Worm (Caenorhabditis elegans): ENCODE measurements around the gene srb-6.

srb-6 gene

DNA sequence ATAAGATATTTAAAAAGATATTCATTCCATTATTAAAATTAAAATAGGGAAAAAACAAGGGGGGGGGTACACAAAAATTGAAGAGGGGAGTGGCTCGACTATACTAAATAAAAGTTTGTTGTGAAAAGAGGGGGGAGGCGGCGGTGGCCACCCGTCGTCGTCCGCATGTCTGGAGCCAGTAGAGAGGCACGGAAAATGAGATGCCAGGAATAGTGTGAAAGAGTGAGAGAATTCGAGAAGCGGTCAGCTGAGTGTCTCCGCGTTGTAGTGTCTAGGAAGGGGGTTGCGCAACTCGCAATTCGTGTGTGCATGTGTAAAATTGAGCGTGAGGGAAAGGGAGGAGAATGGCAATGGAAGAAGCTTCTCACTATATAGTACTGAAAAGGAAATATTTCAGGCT, 7.6 kb downstream of the srb-6 start (continued):
- peak; percentile 69 for TF ChIP-seq tbx-2 (tag; optimal IDR thresholded peaks at IDR 0.05)
- TF ChIP-seq lin-11 (tag; optimal IDR thresholded peaks at IDR 0.05) = no peak
- TF ChIP-seq unc-3 (GFP tag; conservative IDR thresholded peaks at IDR 0.05) = no peak
- no peak for TF ChIP-seq unc-3 (tag; optimal IDR thresholded peaks at IDR 0.05)
- TF ChIP-seq ahr-1 (tag; optimal IDR thresholded peaks at IDR 0.05) = no peak
- TF ChIP-seq C38D4.7 (GFP tag; optimal IDR thresholded peaks at IDR 0.05) = no peak
- TF ChIP-seq ceh-18 (tag; optimal IDR thresholded peaks at IDR 0.05) = peak; percentile 31
- TF ChIP-seq odd-2 (tag; optimal IDR thresholded peaks at IDR 0.05) = no peak
- no peak for TF ChIP-seq nhr-11 (tag; optimal IDR thresholded peaks at IDR 0.05)
- TF ChIP-seq hlh-15 (tag; optimal IDR thresholded peaks at IDR 0.05) = no peak
- peak; percentile 61 for TF ChIP-seq ceh-34 (tag; optimal IDR thresholded peaks at IDR 0.05)
- TF ChIP-seq C08G9.2 (tag; optimal IDR thresholded peaks at IDR 0.05) = no peak
- no peak for TF ChIP-seq pat-9 (tag; optimal IDR thresholded peaks at IDR 0.05)
- TF ChIP-seq K02D7.2 (tag; optimal IDR thresholded peaks at IDR 0.05) = no peak
- no peak for TF ChIP-seq pha-2 (tag; optimal IDR thresholded peaks at IDR 0.05)
- peak; percentile 64 for TF ChIP-seq ref-2 (tag; optimal IDR thresholded peaks at IDR 0.05)
- TF ChIP-seq sdc-2 (tag; optimal IDR thresholded peaks at IDR 0.05) = no peak
- no peak for TF ChIP-seq pax-1 (tag; optimal IDR thresholded peaks at IDR 0.05)
- no peak for TF ChIP-seq eyg-1 (tag; optimal IDR thresholded peaks at IDR 0.05)
- no peak for TF ChIP-seq gmeb-2 (tag; optimal IDR thresholded peaks at IDR 0.05)
- TF ChIP-seq fkh-6 (tag; optimal IDR thresholded peaks at IDR 0.05) = peak; percentile 47

- TF ChIP-seq unc-55 (GFP tag; optimal IDR thresholded peaks at IDR 0.05) = peak; percentile 11
- no peak for TF ChIP-seq unc-86 (tag; optimal IDR thresholded peaks at IDR 0.05)
These were observed 8.4 kb downstream of the srb-6 start for ce11 chrII:10203067-10203466.

DNA sequence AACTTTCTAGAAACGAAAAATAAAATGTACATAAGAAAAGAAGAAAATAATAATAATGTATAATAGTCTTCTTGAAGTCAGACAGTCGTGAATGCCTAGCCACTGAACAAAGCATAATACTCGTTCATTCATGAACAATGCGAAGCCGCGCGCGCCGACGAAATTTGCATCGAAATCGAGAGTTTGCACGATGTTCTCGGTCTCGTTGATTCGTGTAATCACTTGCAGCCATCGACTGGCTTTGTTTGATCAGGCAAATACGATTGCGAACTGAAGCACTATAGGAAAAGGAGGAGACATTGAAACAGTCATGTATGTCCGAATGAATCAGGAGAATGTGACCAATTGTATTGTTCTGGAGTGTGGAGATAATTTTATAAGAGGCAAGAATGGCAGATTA, 9.1 kb downstream of the srb-6 start:
- TF ChIP-seq C08G9.2 (tag; optimal IDR thresholded peaks at IDR 0.05) (no peak), dve-1 (tag; optimal IDR thresholded peaks at IDR 0.05) (peak; percentile 12)

DNA sequence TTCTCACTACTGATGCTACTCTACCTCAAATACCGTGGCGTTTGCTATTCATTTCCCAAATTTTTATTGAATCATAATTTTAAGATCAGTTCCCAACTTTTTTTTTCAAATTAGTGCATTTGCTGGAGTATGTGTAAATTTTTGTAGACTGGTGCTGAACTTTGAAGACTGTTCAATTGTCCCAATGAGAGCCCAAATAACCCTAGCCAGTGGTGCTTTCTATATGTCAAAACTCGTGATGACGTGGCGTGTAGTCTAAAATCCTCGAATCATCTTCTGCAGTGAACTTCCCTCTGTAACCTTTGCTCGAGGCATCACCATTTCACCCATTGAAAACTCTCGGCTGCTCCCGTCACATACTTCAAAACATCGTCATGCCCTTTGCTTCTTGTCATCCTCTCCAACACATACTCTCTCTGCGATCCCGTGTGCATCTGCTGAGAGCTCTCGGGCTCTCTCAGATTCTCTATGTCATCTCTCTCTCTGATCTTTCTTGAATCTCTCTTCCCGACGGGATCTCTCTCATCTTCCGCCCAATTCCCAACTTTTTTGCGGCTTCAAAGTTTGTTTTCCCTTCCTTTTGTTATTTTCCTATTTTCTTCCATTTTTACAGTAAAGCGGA, 9.8 kb downstream of the srb-6 start:
- no peak for TF ChIP-seq tbx-7 (tag; optimal IDR thresholded peaks at IDR 0.05)
- TF ChIP-seq sdc-2 (tag; optimal IDR thresholded peaks at IDR 0.05) = no peak
- no peak for TF ChIP-seq odd-2 (tag; optimal IDR thresholded peaks at IDR 0.05)
- no peak for TF ChIP-seq pat-9 (tag; optimal IDR thresholded peaks at IDR 0.05)
- no peak for TF ChIP-seq pha-2 (tag; optimal IDR thresholded peaks at IDR 0.05)
- no peak for TF ChIP-seq ceh-2 (tag; optimal IDR thresholded peaks at IDR 0.05)
- TF ChIP-seq rnt-1 (tag; optimal IDR thresholded peaks at IDR 0.05) = peak; percentile 32
- TF ChIP-seq nhr-232 (tag; optimal IDR thresholded peaks at IDR 0.05) = no peak
- TF ChIP-seq ceh-18 (tag; optimal IDR thresholded peaks at IDR 0.05) = peak; percentile 45
- TF ChIP-seq elt-2 (tag; optimal IDR thresholded peaks at IDR 0.05) = no peak
- peak; percentile 76 for TF ChIP-seq unc-55 (GFP tag; optimal IDR thresholded peaks at IDR 0.05)
- no peak for TF ChIP-seq hlh-8 (tag; optimal IDR thresholded peaks at IDR 0.05)
- TF ChIP-seq pros-1 (tag; optimal IDR thresholded peaks at IDR 0.05) = no peak
- TF ChIP-seq hlh-6 (tag; optimal IDR thresholded peaks at IDR 0.05) = no peak
- no peak for TF ChIP-seq nhr-11 (tag; optimal IDR thresholded peaks at IDR 0.05)
- TF ChIP-seq hlh-30 (tag; optimal IDR thresholded peaks at IDR 0.05; ENCODE audit: insufficient read depth) = peak; percentile 11
- TF ChIP-seq ceh-22 (tag; optimal IDR thresholded peaks at IDR 0.05) = peak; percentile 46
- no peak for TF ChIP-seq fax-1 (tag; optimal IDR thresholded peaks at IDR 0.05)
- TF ChIP-seq ttx-3 (tag; optimal IDR thresholded peaks at IDR 0.05) = no peak

DNA sequence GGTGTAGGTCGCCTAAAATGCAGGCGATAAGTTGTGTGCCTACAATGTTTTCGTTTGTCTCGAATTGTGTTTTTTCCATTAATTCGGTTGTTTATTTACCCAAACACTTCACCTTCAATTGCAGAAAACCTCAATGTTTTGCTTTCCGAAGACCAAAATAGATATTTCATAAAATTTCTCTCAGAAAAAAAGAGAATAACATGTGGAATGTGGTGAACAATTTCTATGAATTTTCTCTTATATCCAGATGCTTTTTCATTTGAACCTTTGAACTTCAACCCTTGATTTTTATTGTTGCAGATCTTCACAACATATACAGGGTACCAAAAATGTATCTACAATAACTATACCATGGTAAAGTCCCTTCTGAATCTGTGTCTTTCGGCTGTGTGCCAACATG, 11.7 kb downstream of the srb-6 start, which contains the start of gene T01E8.1:
T01E8.1 (plus strand) TSS at position 301 of the 400 bp plus-strand sequence.
- TF ChIP-seq pat-9 (tag; optimal IDR thresholded peaks at IDR 0.05) (no peak), zip-5 (tag; optimal IDR thresholded peaks at IDR 0.05) (no peak), ceh-24 (tag; optimal IDR thresholded peaks at IDR 0.05) (no peak), lim-6 (tag; optimal IDR thresholded peaks at IDR 0.05) (no peak), nhr-11 (tag; optimal IDR thresholded peaks at IDR 0.05) (no peak), T23F11.4 (GFP tag; optimal IDR thresholded peaks at IDR 0.05) (no peak), hlh-30 (tag; optimal IDR thresholded peaks at IDR 0.05; ENCODE audit: insufficient read depth) (no peak), tbx-7 (tag; optimal IDR thresholded peaks at IDR 0.05) (no peak), fkh-6 (tag; optimal IDR thresholded peaks at IDR 0.05) (no peak), ama-1 (optimal IDR thresholded peaks at IDR 0.05) (no peak), madf-2 (tag; optimal IDR thresholded peaks at IDR 0.05) (no peak), npax-4 (tag; optimal IDR thresholded peaks at IDR 0.05) (no peak), syd-9 (tag; optimal IDR thresholded peaks at IDR 0.05) (no peak)
